Fruit fly (Drosophila melanogaster): Measurements from ENCODE around the gene CG12502.
"Not testable (repeated sequence)": the region's sequence is repeated elsewhere in the genome, so short reads cannot be mapped to it uniquely, and the experiment has no call there.

The CG12502 gene

DNA sequence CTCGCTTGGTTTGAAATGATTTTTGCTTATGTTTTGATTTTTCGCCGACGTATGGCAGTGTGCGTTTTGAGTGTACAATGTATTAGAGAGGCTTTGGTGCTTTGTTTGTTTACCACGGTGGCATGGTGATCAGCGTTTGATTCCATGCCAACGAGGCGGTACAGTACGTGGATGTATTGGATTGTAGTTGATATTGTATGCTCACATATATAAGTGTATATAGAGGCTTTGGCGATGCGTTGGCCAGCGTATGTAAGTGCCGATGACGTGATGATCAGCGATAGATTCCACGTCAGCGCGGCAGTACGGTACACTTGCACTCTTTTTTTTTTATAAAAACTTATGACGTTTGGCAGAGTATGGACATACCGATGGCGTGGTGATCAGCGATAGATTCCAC is at the start of gene CG12502:
TSS of gene CG12502 (plus strand) at position 301 of the 400 bp plus-strand sequence.
- not testable (repeated sequence) for TF ChIP-seq CG8478, CTCF (optimal IDR thresholded peaks at IDR 0.05)

- no peak for TF ChIP-seq CTCF (optimal IDR thresholded peaks at IDR 0.05)
- TF ChIP-seq CG8478 (optimal IDR thresholded peaks at IDR 0.05): no peak
These were observed 47.5 kb upstream of the CG12502 start for dm6 chr3L:817708-818107.

- TF ChIP-seq CG8478 (optimal IDR thresholded peaks at IDR 0.05) (no peak), CTCF (optimal IDR thresholded peaks at IDR 0.05) (no peak)
These were observed 46.6 kb upstream of the CG12502 start for dm6 chr3L:818438-819138.

DNA sequence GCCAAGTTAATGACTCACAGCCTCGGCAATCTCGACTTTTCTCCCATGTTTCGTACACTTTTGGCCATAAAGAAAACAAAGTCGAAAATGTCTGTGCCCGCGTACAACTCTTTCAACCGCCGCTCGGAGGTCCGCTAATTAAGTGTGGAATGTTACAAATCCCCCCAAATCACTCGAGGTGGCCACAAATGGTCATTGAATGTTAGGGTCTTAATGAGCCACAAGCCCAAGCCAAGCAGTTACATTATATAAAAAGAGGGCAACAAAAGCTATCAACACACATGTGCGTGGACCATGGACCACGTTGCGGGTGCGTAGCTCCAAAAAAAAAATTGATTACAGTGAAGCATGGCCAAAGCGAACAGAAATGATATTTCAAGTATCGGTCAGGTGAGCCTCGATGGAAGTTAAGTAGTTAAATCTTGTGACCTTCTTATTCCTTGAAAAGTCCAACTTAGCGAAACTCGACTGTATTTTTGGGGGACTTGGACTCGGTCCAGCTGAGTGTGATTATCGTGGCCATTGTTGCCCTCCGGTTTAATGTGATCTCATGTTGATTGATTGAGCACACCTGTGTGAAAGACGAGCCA is 45.8 kb upstream of the CG12502 start:
- TF ChIP-seq CTCF (optimal IDR thresholded peaks at IDR 0.05) (no peak), CG8478 (optimal IDR thresholded peaks at IDR 0.05) (no peak)

- TF ChIP-seq CTCF (optimal IDR thresholded peaks at IDR 0.05) (no peak), CG8478 (optimal IDR thresholded peaks at IDR 0.05) (no peak)
These were observed 44.9 kb upstream of the CG12502 start for dm6 chr3L:820332-820731.

- TF ChIP-seq CTCF (optimal IDR thresholded peaks at IDR 0.05) (no peak), CG8478 (optimal IDR thresholded peaks at IDR 0.05) (no peak)
These were observed 44.1 kb upstream of the CG12502 start for dm6 chr3L:820975-821598.

dm6 chr3L:821951-822350 is 43.2 kb upstream of the CG12502 start:
- TF ChIP-seq CTCF (optimal IDR thresholded peaks at IDR 0.05) (no peak), CG8478 (optimal IDR thresholded peaks at IDR 0.05) (no peak)

- no peak for TF ChIP-seq CG8478 (optimal IDR thresholded peaks at IDR 0.05)
These were observed 42.6 kb upstream of the CG12502 start for dm6 chr3L:822619-823018.

DNA sequence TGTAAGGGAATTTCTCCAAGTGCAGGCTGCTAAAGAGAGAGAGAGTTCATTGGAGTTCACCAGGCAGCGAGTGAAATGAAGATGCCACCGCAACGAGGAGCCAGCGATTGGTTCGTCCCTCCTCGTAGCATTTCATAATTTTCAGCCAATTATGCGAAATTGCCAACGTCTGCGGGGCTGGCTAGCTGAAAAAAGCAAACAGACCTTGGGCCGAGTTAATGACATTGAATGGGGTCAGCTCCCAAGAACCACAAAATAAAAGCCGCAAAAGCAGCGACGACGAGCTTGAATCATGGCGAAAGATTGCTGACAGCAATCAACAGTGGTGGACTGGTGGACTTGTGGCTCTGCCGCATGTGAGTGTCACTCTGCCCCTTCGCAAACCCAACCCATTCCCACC is 41.6 kb upstream of the CG12502 start:
- TF ChIP-seq CG8478 (optimal IDR thresholded peaks at IDR 0.05): no peak
- TF ChIP-seq CTCF (optimal IDR thresholded peaks at IDR 0.05): no peak

- TF ChIP-seq CG8478 (optimal IDR thresholded peaks at IDR 0.05) (no peak), CTCF (optimal IDR thresholded peaks at IDR 0.05) (no peak)
These were observed 40.8 kb upstream of the CG12502 start for dm6 chr3L:824444-824843.

dm6 chr3L:832897-833857 is 32.0 kb upstream of the CG12502 start, which contains the start of gene Sf3b3:
Sf3b3 (minus strand) TSS chr3L:833385.
- TF ChIP-seq CG8478 (optimal IDR thresholded peaks at IDR 0.05): no peak

- TF ChIP-seq CTCF (optimal IDR thresholded peaks at IDR 0.05) (no peak), CG8478 (optimal IDR thresholded peaks at IDR 0.05) (no peak)
These were observed 31.3 kb upstream of the CG12502 start, which contains the start of gene CG42553 for dm6 chr3L:833878-834277. CG42553 (plus strand) TSS chr3L:834093.

dm6 chr3L:835455-836034 is 29.7 kb upstream of the CG12502 start, which contains the start of gene CG42554:
CG42554 (plus strand) TSS chr3L:835683.
- TF ChIP-seq CG8478 (optimal IDR thresholded peaks at IDR 0.05): no peak
- TF ChIP-seq CTCF (optimal IDR thresholded peaks at IDR 0.05): no peak

DNA sequence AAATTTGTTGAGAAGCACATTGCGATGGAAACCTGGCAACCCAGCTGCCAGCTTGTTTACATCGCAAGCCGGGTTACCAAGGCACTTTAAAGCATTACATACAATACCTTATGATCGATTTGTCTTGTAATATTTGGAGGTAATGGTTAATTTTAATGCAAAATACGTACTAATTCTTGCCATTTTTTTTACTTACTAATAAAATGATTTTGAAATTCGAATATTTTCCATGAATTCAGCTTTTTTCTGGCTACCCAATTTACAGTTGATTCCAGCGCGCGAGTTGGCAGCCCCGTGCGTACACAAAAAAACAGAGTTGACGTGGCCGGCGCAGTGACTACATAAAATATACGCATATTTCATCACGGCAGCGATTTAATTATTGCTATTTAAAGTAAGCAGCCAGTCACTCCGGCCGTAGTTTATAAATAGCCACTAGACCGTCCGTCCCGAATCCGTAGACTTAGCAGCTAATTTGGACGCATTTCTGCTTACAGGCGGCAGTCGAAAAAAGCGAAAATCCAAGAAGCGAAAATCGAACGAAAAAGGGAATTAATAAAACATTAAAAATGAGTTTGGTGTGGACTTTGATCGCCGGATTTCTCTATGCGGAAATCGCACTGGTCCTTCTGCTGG is 27.5 kb upstream of the CG12502 start, which contains the start of the genes CG13901 and CG13887:
TSS of gene CG13901 (minus strand) at position 270 of the 636 bp plus-strand sequence.
TSS of gene CG13887 (plus strand) at position 310 of the 636 bp plus-strand sequence.
- no peak for TF ChIP-seq CG8478 (optimal IDR thresholded peaks at IDR 0.05)
- peak in 1 of 2 experiments; percentile 2 for TF ChIP-seq CTCF (optimal IDR thresholded peaks at IDR 0.05)

Data from S2 (cell line).